Worm (Caenorhabditis elegans): Measurements from ENCODE around the gene B0554.2.

DNA sequence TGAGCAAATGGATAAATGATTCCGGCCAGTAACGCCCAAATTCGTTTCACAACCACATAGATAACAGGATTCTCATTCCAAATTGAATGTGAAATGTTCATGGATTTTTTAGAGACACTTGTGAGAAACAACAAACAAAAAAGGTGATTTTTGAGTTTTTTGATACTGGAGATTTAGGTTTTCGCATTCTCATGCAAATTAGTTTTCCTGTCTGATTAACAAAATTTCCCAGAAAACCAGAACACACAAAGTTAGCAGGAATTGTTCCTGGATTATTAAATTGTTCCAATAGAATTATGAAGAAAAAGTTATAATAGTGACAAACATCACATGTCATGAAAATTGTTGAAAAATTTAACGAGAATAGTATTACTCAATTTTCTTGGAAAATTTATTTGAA is 9.2 kb downstream of the B0554.2 start, which contains the start of gene srh-33:
- TF ChIP-seq ceh-43 (GFP tag; optimal IDR thresholded peaks at IDR 0.05) (no peak), tbx-8 (GFP tag; optimal IDR thresholded peaks at IDR 0.05) (no peak), snpc-4 (tag; optimal IDR thresholded peaks at IDR 0.05) (no peak), ces-1 (GFP tag; optimal IDR thresholded peaks at IDR 0.05) (no peak), elt-1 (tag; optimal IDR thresholded peaks at IDR 0.05; ENCODE audit: borderline replicate concordance, insufficient read depth) (no peak), elt-3 (tag; optimal IDR thresholded peaks at IDR 0.05) (no peak), ceh-39 (tag; optimal IDR thresholded peaks at IDR 0.05) (no peak), ztf-11 (tag; optimal IDR thresholded peaks at IDR 0.05) (no peak), pha-4 (tag; optimal IDR thresholded peaks at IDR 0.05) (no peak), lsy-2 (tag; optimal IDR thresholded peaks at IDR 0.05) (no peak), unc-62 (GFP tag; optimal IDR thresholded peaks at IDR 0.05) (no peak), lin-13 (tag; optimal IDR thresholded peaks at IDR 0.05) (no peak), nhr-237 (tag; optimal IDR thresholded peaks at IDR 0.05) (no peak)

Measured in whole organism, mixed stage, embryonic.